Worm (Caenorhabditis elegans) whole organism, L1 larva: ENCODE results near the gene ZK1010.12.

Source experiments
- ceh-63 ChIP-seq: fragments of 200-800 bp; sonication (Bioruptor generic); optimal IDR thresholded peaks from 2 replicates; lab custom pipeline; 2018; ENCODE audit warnings: mild to moderate bottlenecking, missing genetic modification characterization, missing compliant biosample characterization
- ceh-82 ChIP-seq, 3 experiments: fragments of 150-350 bp in 1 of 3; sonication (generic microtip) in 2 of 3; optimal IDR thresholded peaks; 2 replicates each; lab custom pipeline; 2014 to 2017; ENCODE audit warnings: missing biosample characterization in 3 of 3, missing genetic modification characterization in 3 of 3
- elt-3 ChIP-seq, 6 experiments: fragments of 150-350 bp in 1 of 6; sonication (generic microtip); optimal IDR thresholded peaks; 2 replicates each; lab custom pipeline; 2017 to 2018; ENCODE audit warnings: missing biosample characterization in 6 of 6, missing genetic modification characterization in 6 of 6, inconsistent platforms in 1 of 6
- lin-13 ChIP-seq: fragments of 150-350 bp; optimal IDR thresholded peaks from 2 replicates; lab custom pipeline; 2014; ENCODE audit warnings: missing biosample characterization, missing genetic modification reagents, missing genetic modification characterization
- nhr-84 ChIP-seq: sonication (generic microtip); optimal IDR thresholded peaks from 2 replicates; lab custom pipeline; 2017; ENCODE audit warnings: missing biosample characterization, missing genetic modification characterization
- skn-1 ChIP-seq: fragments of 150-350 bp; optimal IDR thresholded peaks from 2 replicates; lab custom pipeline; 2014; ENCODE audit warnings: missing biosample characterization, missing genetic modification characterization
- unc-62 ChIP-seq: fragments of 150-350 bp; optimal IDR thresholded peaks from 2 replicates; lab custom pipeline; 2014; ENCODE audit warnings: missing biosample characterization, missing genetic modification reagents, missing genetic modification characterization

ce11 chrIII:13013912-13014311 is 22.8 kb downstream of the ZK1010.12 start:
- no peak for TF ChIP-seq skn-1 (tag; lab: Kevin White, UChicago)
- peak in 3 of 6 experiments; percentile 20 to 61 (median 22) for TF ChIP-seq elt-3 (tag; optimal IDR thresholded peaks at IDR 0.05; lab: Kevin White, UChicago)
- TF ChIP-seq lin-13 (GFP tag; lab: Kevin White, UChicago), result no peak
- TF ChIP-seq ceh-82 (tag; optimal IDR thresholded peaks at IDR 0.05; lab: Kevin White, UChicago), result no peak
- TF ChIP-seq ceh-63 (GFP tag; lab: Kevin White, UChicago), result no peak
- no peak for TF ChIP-seq nhr-84 (tag; lab: Kevin White, UChicago)
- TF ChIP-seq unc-62 (GFP tag; lab: Kevin White, UChicago), result no peak
